Worm (Caenorhabditis elegans): Measurements from ENCODE around the gene R07E4.1.

The R07E4.1 gene

DNA sequence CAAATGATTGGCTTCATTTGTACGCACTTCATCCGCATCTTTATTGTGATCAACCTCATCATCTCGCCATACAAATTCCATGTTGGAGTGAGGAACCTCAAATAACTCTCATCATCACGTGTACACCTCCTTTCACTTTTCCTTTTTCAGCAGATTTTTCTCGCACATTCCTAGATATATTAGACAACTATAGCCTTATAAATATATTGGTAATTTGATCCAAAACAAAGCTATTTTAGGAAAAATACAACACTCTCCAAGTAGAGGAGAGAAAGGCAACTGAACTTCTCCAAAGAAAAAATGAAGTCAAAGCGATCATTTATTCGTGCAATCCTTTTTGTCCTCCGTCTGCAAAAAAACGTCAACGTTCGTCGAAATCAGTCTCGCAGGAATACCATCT, at the start of gene R07E4.1:
Gene R07E4.1, plus strand, starts transcription at position 301 of the 400 bp plus-strand sequence.
- TF ChIP-seq elt-3 (tag; optimal IDR thresholded peaks at IDR 0.05) (no peak), Y55F3AM.14 (GFP tag; optimal IDR thresholded peaks at IDR 0.05) (no peak), nhr-10 (tag; optimal IDR thresholded peaks at IDR 0.05) (no peak), nhr-23 (tag; optimal IDR thresholded peaks at IDR 0.05) (no peak), ceh-16 (tag; optimal IDR thresholded peaks at IDR 0.05) (no peak), gmeb-1 (tag; optimal IDR thresholded peaks at IDR 0.05) (no peak), ZK546.5 (tag; optimal IDR thresholded peaks at IDR 0.05) (no peak), peb-1 (tag; optimal IDR thresholded peaks at IDR 0.05) (no peak), R02D3.7 (tag; optimal IDR thresholded peaks at IDR 0.05) (no peak), nhr-77 (tag; optimal IDR thresholded peaks at IDR 0.05) (no peak), unc-39 (tag; optimal IDR thresholded peaks at IDR 0.05) (no peak)

DNA sequence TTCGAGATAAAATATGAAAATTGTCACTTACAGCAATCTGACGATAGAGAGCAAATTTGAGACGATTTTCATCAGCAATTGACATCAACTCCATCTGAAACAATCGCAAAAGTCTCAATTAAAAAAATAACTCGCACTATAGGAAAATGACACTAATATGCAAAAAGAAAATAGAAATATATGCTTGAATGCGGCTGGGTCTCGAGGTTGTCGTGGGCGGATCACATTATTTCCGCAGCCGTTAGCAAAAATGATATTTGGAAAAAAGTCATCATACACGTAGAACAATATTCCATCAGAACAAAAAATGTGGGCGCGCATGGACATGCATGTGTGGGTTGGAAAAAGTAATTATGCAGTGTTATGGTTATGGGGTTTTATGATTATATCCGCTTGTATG, 41.6 kb upstream of the R07E4.1 start, which contains the start of gene Y23B4A.1:
Gene Y23B4A.1, minus strand, starts transcription at position 101 of the 400 bp plus-strand sequence.
- TF ChIP-seq sma-9 (GFP tag; optimal IDR thresholded peaks at IDR 0.05) (no peak), sma-9 (tag; optimal IDR thresholded peaks at IDR 0.05) (no peak), unc-39 (tag; optimal IDR thresholded peaks at IDR 0.05) (no peak), alr-1 (tag; optimal IDR thresholded peaks at IDR 0.05) (no peak), blmp-1 (tag; optimal IDR thresholded peaks at IDR 0.05; ENCODE audit: insufficient read depth) (no peak), skn-1 (tag; optimal IDR thresholded peaks at IDR 0.05) (no peak), ceh-82 (tag; optimal IDR thresholded peaks at IDR 0.05) (no peak), peb-1 (tag; optimal IDR thresholded peaks at IDR 0.05) (no peak), unc-55 (GFP tag; optimal IDR thresholded peaks at IDR 0.05) (no peak), dmd-4 (tag; optimal IDR thresholded peaks at IDR 0.05) (no peak), nhr-25 (tag; optimal IDR thresholded peaks at IDR 0.05) (no peak), lin-13 (GFP tag; optimal IDR thresholded peaks at IDR 0.05) (no peak), lsy-2 (tag; optimal IDR thresholded peaks at IDR 0.05) (no peak), ZK546.5 (tag; optimal IDR thresholded peaks at IDR 0.05) (no peak), nhr-10 (tag; optimal IDR thresholded peaks at IDR 0.05) (no peak), nhr-11 (tag; optimal IDR thresholded peaks at IDR 0.05) (no peak)

DNA sequence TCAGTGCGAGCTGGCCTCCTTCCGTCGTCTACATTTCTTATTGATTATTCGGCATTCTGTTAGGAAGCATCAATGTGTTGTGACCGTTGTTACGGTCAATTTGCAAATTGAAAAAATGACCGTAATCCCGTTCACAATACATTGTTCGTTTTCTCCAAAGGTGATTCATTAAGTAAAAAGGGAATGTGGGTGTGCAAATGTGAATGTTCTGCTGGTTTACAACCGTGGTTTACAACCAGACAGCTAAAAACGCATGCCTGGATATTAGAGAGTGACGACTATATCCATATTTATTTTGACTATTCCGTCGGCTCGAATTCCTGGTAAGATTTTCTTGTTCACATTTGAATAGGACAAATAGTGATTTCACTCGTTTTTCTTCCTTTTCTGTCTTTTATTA, 39.8 kb upstream of the R07E4.1 start, which contains the start of gene capa-1:
Gene capa-1, plus strand, starts transcription at position 301 of the 400 bp plus-strand sequence.
- TF ChIP-seq crh-2 (tag; optimal IDR thresholded peaks at IDR 0.05) (no peak), aly-2 (tag; optimal IDR thresholded peaks at IDR 0.05) (no peak), nhr-10 (tag; optimal IDR thresholded peaks at IDR 0.05) (no peak), fos-1 (tag; optimal IDR thresholded peaks at IDR 0.05) (no peak), peb-1 (tag; optimal IDR thresholded peaks at IDR 0.05) (no peak), nhr-25 (tag; optimal IDR thresholded peaks at IDR 0.05) (no peak)

DNA sequence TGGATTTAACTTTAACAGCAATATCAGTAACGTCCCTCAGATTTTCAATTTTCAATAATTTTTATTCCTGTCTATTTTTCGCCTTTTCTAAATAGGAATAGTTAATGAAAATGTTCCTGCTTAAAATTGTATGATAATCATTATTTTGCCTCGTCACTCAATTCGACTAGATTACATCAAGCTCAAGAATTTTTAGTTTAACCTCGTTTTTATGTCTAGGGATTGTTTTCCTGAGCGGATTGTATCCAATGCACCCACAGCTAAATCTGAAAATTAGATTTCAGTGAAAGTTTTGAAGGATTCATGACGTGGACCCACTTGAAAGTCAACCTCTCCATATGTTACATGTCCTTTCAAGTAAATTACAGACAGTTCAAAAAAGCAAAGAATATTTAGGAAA, 35.2 kb upstream of the R07E4.1 start:
- no peak for TF ChIP-seq alr-1 (tag; optimal IDR thresholded peaks at IDR 0.05)
- no peak for TF ChIP-seq ztf-1 (GFP tag; conservative IDR thresholded peaks at IDR 0.05)
- TF ChIP-seq mab-5 (tag; optimal IDR thresholded peaks at IDR 0.05): no peak
- TF ChIP-seq zag-1 (tag; optimal IDR thresholded peaks at IDR 0.05): no peak
- no peak for TF ChIP-seq unc-62 (GFP tag; optimal IDR thresholded peaks at IDR 0.05)
- TF ChIP-seq unc-39 (tag; optimal IDR thresholded peaks at IDR 0.05): no peak
- TF ChIP-seq fos-1 (tag; optimal IDR thresholded peaks at IDR 0.05): no peak
- TF ChIP-seq sem-4 (tag; optimal IDR thresholded peaks at IDR 0.05): no peak
- TF ChIP-seq crh-2 (tag; optimal IDR thresholded peaks at IDR 0.05): no peak
- no peak for TF ChIP-seq C34F6.9 (tag; optimal IDR thresholded peaks at IDR 0.05)
- TF ChIP-seq unc-55 (GFP tag; optimal IDR thresholded peaks at IDR 0.05): no peak
- TF ChIP-seq sma-3 (GFP tag; optimal IDR thresholded peaks at IDR 0.05): no peak
- TF ChIP-seq nhr-11 (tag; optimal IDR thresholded peaks at IDR 0.05): no peak
- no peak for TF ChIP-seq nhr-129 (tag; optimal IDR thresholded peaks at IDR 0.05)
- no peak for TF ChIP-seq nhr-237 (tag; optimal IDR thresholded peaks at IDR 0.05)
- no peak for TF ChIP-seq ama-1 (optimal IDR thresholded peaks at IDR 0.05)
- TF ChIP-seq peb-1 (tag; optimal IDR thresholded peaks at IDR 0.05): no peak
- no peak for TF ChIP-seq elt-3 (tag; optimal IDR thresholded peaks at IDR 0.05)
- TF ChIP-seq ZK546.5 (tag; optimal IDR thresholded peaks at IDR 0.05): no peak

DNA sequence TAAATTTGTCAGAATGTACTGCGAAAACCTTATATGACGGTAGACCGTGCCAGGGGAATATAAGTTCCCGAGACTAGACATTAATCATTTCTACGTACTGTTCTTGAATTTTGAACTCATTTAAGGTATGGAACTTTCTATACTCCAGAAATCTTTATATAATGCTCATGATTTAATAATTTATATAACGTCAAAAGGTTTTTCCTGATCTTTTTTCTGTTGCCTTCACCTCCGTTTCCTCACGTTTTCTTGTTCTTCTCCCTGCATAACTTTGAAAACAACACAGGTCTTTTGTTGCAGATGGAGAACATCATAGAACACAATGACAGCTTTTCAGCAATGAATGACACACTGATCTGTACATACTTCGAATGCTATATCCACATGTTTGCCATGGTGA, 28.1 kb upstream of the R07E4.1 start, which contains the start of gene egl-6:
Gene egl-6, plus strand, starts transcription at position 301 of the 400 bp plus-strand sequence.
- TF ChIP-seq nhr-25 (tag; optimal IDR thresholded peaks at IDR 0.05) (no peak), peb-1 (tag; optimal IDR thresholded peaks at IDR 0.05) (no peak), nhr-23 (tag; optimal IDR thresholded peaks at IDR 0.05) (no peak), ztf-1 (GFP tag; conservative IDR thresholded peaks at IDR 0.05) (no peak), sma-9 (GFP tag; optimal IDR thresholded peaks at IDR 0.05) (no peak), sma-9 (tag; optimal IDR thresholded peaks at IDR 0.05) (no peak), elt-3 (tag; optimal IDR thresholded peaks at IDR 0.05) (no peak), nhr-12 (tag; optimal IDR thresholded peaks at IDR 0.05) (no peak)
